Worm (Caenorhabditis elegans) whole organism, young adult: Measurements from ENCODE around the gene srw-115.

Experiments used
- unc-62 ChIP-seq: fragments of 150-350 bp; optimal IDR thresholded peaks from 2 replicates; lab custom pipeline; 2014; ENCODE audit warnings: missing biosample characterization, missing genetic modification reagents, missing genetic modification characterization
- ztf-18 ChIP-seq: sonication (generic microtip); optimal IDR thresholded peaks from 2 replicates; lab custom pipeline; 2016; ENCODE audit warnings: missing genotype, mild to moderate bottlenecking, missing genetic modification characterization, missing compliant biosample characterization

ce11 chrV:2987407-2987806, 6.3 kb downstream of the srw-115 start, which contains the start of gene srh-85:
- TF ChIP-seq ztf-18 (tag; lab: Kevin White, UChicago): no peak
- TF ChIP-seq unc-62 (GFP tag; lab: Kevin White, UChicago): no peak
